Worm (Caenorhabditis elegans) whole organism, L2 larva: ENCODE measurements around the gene fkb-1.
"Not testable (repeated sequence)": the region's sequence is repeated elsewhere in the genome, so short reads cannot be mapped to it uniquely, and the experiment has no call there.

Experiments used
- C34F6.9 ChIP-seq: fragments of 150-350 bp; optimal IDR thresholded peaks from 2 replicates; lab custom pipeline; 2014; ENCODE audit warnings: missing biosample characterization, missing genetic modification characterization
- F13H6.1 ChIP-seq: sonication (generic microtip); optimal IDR thresholded peaks from 2 replicates; lab custom pipeline; 2016; ENCODE audit warnings: missing genetic modification characterization, missing compliant biosample characterization
- ZK546.5 ChIP-seq: sonication (generic microtip); optimal IDR thresholded peaks from 2 replicates; lab custom pipeline; 2017; ENCODE audit warnings: missing biosample characterization, missing genetic modification characterization
- alr-1 ChIP-seq: fragments of 150-350 bp; optimal IDR thresholded peaks from 2 replicates; lab custom pipeline; 2014; ENCODE audit warnings: missing biosample characterization, missing genetic modification characterization
- aly-2 ChIP-seq: fragments of 150-350 bp; optimal IDR thresholded peaks from 2 replicates; lab custom pipeline; 2014; ENCODE audit warnings: missing biosample characterization, missing genetic modification characterization
- ama-1 ChIP-seq: fragments of 150-350 bp; optimal IDR thresholded peaks from 2 replicates; lab custom pipeline; 2018; ENCODE audit warnings: inconsistent platforms
- ceh-16 ChIP-seq: fragments of 150-350 bp; optimal IDR thresholded peaks from 2 replicates; lab custom pipeline; 2014; ENCODE audit warnings: missing biosample characterization, missing genetic modification characterization
- ceh-82 ChIP-seq: fragments of 150-350 bp; optimal IDR thresholded peaks from 2 replicates; lab custom pipeline; 2014; ENCODE audit warnings: missing biosample characterization, missing genetic modification characterization
- crh-2 ChIP-seq: sonication (generic microtip); optimal IDR thresholded peaks from 2 replicates; lab custom pipeline; 2017; ENCODE audit warnings: missing biosample characterization, missing genetic modification characterization
- dmd-4 ChIP-seq: sonication (generic microtip); optimal IDR thresholded peaks from 2 replicates; lab custom pipeline; 2017; ENCODE audit warnings: missing biosample characterization, missing genetic modification characterization
- egl-27 ChIP-seq: sonication (generic microtip); optimal IDR thresholded peaks from 3 replicates; lab custom pipeline; 2017; ENCODE audit warnings: missing biosample characterization, missing genetic modification reagents, missing genetic modification characterization
- elt-1 ChIP-seq: fragments of 150-350 bp; optimal IDR thresholded peaks from 2 replicates; lab custom pipeline; 2014; ENCODE audit warnings: missing biosample characterization, missing genetic modification characterization
- elt-3 ChIP-seq: sonication (generic microtip); optimal IDR thresholded peaks from 2 replicates; lab custom pipeline; 2017; ENCODE audit warnings: missing biosample characterization, missing genetic modification characterization
- fos-1 ChIP-seq: fragments of 150-350 bp; optimal IDR thresholded peaks from 2 replicates; lab custom pipeline; 2014; ENCODE audit warnings: missing biosample characterization, missing genetic modification characterization
- gmeb-1 ChIP-seq: fragments of 150-350 bp; optimal IDR thresholded peaks from 2 replicates; lab custom pipeline; 2014; ENCODE audit warnings: missing biosample characterization, missing genetic modification characterization
- lin-11 ChIP-seq: fragments of 150-350 bp; sonication (generic microtip); optimal IDR thresholded peaks from 2 replicates; lab custom pipeline; 2014; ENCODE audit warnings: missing biosample characterization, missing genetic modification characterization, inconsistent platforms, mixed read lengths
- lsy-2 ChIP-seq, 2 experiments: fragments of 150-350 bp in 1 of 2; sonication (generic microtip) in 1 of 2; optimal IDR thresholded peaks; 2 replicates each; lab custom pipeline; 2014 to 2017; ENCODE audit warnings: missing biosample characterization in 2 of 2, missing genetic modification characterization in 2 of 2
- mab-5 ChIP-seq: fragments of 150-350 bp; optimal IDR thresholded peaks from 2 replicates; lab custom pipeline; 2014; ENCODE audit warnings: missing biosample characterization, missing genetic modification characterization
- mbf-1 ChIP-seq: sonication (generic microtip); optimal IDR thresholded peaks from 2 replicates; lab custom pipeline; 2017; ENCODE audit warnings: missing biosample characterization, missing genetic modification characterization
- mdl-1 ChIP-seq, 2 experiments: fragments of 150-350 bp in 1 of 2; sonication (generic microtip) in 1 of 2; optimal IDR thresholded peaks; 2 replicates each; lab custom pipeline; 2017; ENCODE audit warnings: missing biosample characterization in 2 of 2, missing genetic modification characterization in 2 of 2
- nhr-11 ChIP-seq: fragments of 150-350 bp; optimal IDR thresholded peaks from 2 replicates; lab custom pipeline; 2014; ENCODE audit warnings: missing biosample characterization, missing genetic modification characterization
- nhr-129 ChIP-seq: fragments of 150-350 bp; optimal IDR thresholded peaks from 2 replicates; lab custom pipeline; 2014; ENCODE audit warnings: missing biosample characterization, missing genetic modification characterization
- nhr-21 ChIP-seq: fragments of 150-350 bp; optimal IDR thresholded peaks from 2 replicates; lab custom pipeline; 2014; ENCODE audit warnings: missing biosample characterization, missing genetic modification characterization
- nhr-23 ChIP-seq: fragments of 150-350 bp; optimal IDR thresholded peaks from 2 replicates; lab custom pipeline; 2014; ENCODE audit warnings: missing biosample characterization, missing genetic modification reagents, missing genetic modification characterization
- nhr-237 ChIP-seq: fragments of 150-350 bp; optimal IDR thresholded peaks from 2 replicates; lab custom pipeline; 2014; ENCODE audit warnings: missing biosample characterization, missing genetic modification characterization
- nhr-25 ChIP-seq: fragments of 150-350 bp; sonication (generic microtip); optimal IDR thresholded peaks from 3 replicates; lab custom pipeline; 2014; ENCODE audit warnings: missing biosample characterization, missing genetic modification characterization
- nhr-6 ChIP-seq: fragments of 150-350 bp; optimal IDR thresholded peaks from 2 replicates; lab custom pipeline; 2014; ENCODE audit warnings: missing biosample characterization, missing genetic modification characterization
- skn-1 ChIP-seq: sonication (generic microtip); optimal IDR thresholded peaks from 2 replicates; lab custom pipeline; 2017; ENCODE audit warnings: missing biosample characterization, missing genetic modification characterization
- sma-3 ChIP-seq: sonication (generic microtip); optimal IDR thresholded peaks from 2 replicates; lab custom pipeline; 2016; ENCODE audit warnings: missing genetic modification reagents, missing genetic modification characterization, missing compliant biosample characterization
- sma-9 ChIP-seq, 2 experiments: fragments of 150-350 bp in 1 of 2; sonication (generic microtip) in 1 of 2; optimal IDR thresholded peaks; 2 replicates each; lab custom pipeline; 2014 to 2016; ENCODE audit warnings: missing genetic modification characterization in 2 of 2, mild to moderate bottlenecking in 1 of 2, missing biosample characterization in 1 of 2, missing compliant biosample characterization in 1 of 2, missing genetic modification reagents in 1 of 2, moderate library complexity in 1 of 2
- snpc-4 ChIP-seq: fragments of 150-350 bp; optimal IDR thresholded peaks from 2 replicates; lab custom pipeline; 2014; ENCODE audit warnings: missing biosample characterization, missing genetic modification characterization
- unc-62 ChIP-seq: fragments of 150-350 bp; optimal IDR thresholded peaks from 2 replicates; lab custom pipeline; 2014; ENCODE audit warnings: missing biosample characterization, missing genetic modification reagents, missing genetic modification characterization
- zag-1 ChIP-seq: fragments of 150-350 bp; optimal IDR thresholded peaks from 2 replicates; lab custom pipeline; 2014; ENCODE audit warnings: missing biosample characterization, missing genetic modification characterization
- ztf-1 ChIP-seq: fragments of 200-800 bp; sonication (Bioruptor generic); conservative IDR thresholded peaks from 2 replicates; pipeline ENCODE4 v1.3.6; 2022; ENCODE audit warnings: missing genetic modification characterization, missing compliant biosample characterization
- ztf-11 ChIP-seq: sonication (generic microtip); optimal IDR thresholded peaks from 2 replicates; lab custom pipeline; 2017; ENCODE audit warnings: missing biosample characterization, missing genetic modification characterization
- ztf-4 ChIP-seq: fragments of 150-350 bp; optimal IDR thresholded peaks from 2 replicates; lab custom pipeline; 2014; ENCODE audit warnings: missing biosample characterization, missing genetic modification characterization

Gene fkb-1

ce11 chrIV:11067003-11067402, 30.6 kb downstream of the fkb-1 start, which contains the start of gene ttr-17:
TSS of gene ttr-17 (minus strand) at chrIV:11067026.
- no peak for TF ChIP-seq zag-1 (tag; lab: Kevin White, UChicago)
- TF ChIP-seq lsy-2 (tag; optimal IDR thresholded peaks at IDR 0.05; lab: Kevin White, UChicago): peak in 1 of 2 experiments; percentile 43
- no peak for TF ChIP-seq aly-2 (tag; lab: Kevin White, UChicago)
- TF ChIP-seq ama-1: peak; percentile 54
- no peak for TF ChIP-seq nhr-25 (tag; lab: Kevin White, UChicago)
- no peak for TF ChIP-seq sma-3 (GFP tag; lab: Kevin White, UChicago)
- TF ChIP-seq crh-2 (tag; lab: Kevin White, UChicago): no peak
- no peak for TF ChIP-seq egl-27
- peak; percentile 7 for TF ChIP-seq C34F6.9 (tag; lab: Kevin White, UChicago)
- TF ChIP-seq fos-1: no peak
- no peak for TF ChIP-seq ZK546.5 (tag; lab: Kevin White, UChicago)
- peak; percentile 50 for TF ChIP-seq sma-9 (GFP tag; optimal IDR thresholded peaks at IDR 0.05; lab: Kevin White, UChicago)
- no peak for TF ChIP-seq sma-9 (tag; optimal IDR thresholded peaks at IDR 0.05; lab: Kevin White, UChicago)
- no peak for TF ChIP-seq nhr-23
- no peak for TF ChIP-seq mdl-1 (tag; optimal IDR thresholded peaks at IDR 0.05; lab: Kevin White, UChicago)
- TF ChIP-seq F13H6.1 (tag; lab: Kevin White, UChicago): peak; percentile 54
- no peak for TF ChIP-seq nhr-237 (tag; lab: Kevin White, UChicago)

ce11 chrIV:11068314-11068713, 31.9 kb downstream of the fkb-1 start:
- TF ChIP-seq alr-1 (tag; lab: Kevin White, UChicago) (no peak), ztf-11 (tag; lab: Kevin White, UChicago) (no peak), dmd-4 (no peak), nhr-129 (peak; percentile 87), elt-3 (tag; lab: Kevin White, UChicago) (no peak), lsy-2 (tag; optimal IDR thresholded peaks at IDR 0.05; lab: Kevin White, UChicago) (peak in 1 of 2 experiments; percentile 77), nhr-6 (tag; lab: Kevin White, UChicago) (peak; percentile 67), gmeb-1 (tag; lab: Kevin White, UChicago) (no peak), ztf-1 (no peak), sma-9 (GFP tag; optimal IDR thresholded peaks at IDR 0.05; lab: Kevin White, UChicago) (peak; percentile 72), sma-9 (tag; optimal IDR thresholded peaks at IDR 0.05; lab: Kevin White, UChicago) (no peak), lin-11 (tag; lab: Kevin White, UChicago) (no peak), mab-5 (tag; lab: Kevin White, UChicago) (peak; percentile 58), skn-1 (tag; lab: Kevin White, UChicago) (no peak), unc-62 (GFP tag; lab: Kevin White, UChicago) (peak; percentile 79), ztf-4 (tag; lab: Kevin White, UChicago) (peak; percentile 62), C34F6.9 (tag; lab: Kevin White, UChicago) (peak; percentile 59), F13H6.1 (tag; lab: Kevin White, UChicago) (peak; percentile 84), ceh-16 (tag; lab: Kevin White, UChicago) (no peak), ZK546.5 (tag; lab: Kevin White, UChicago) (no peak), ama-1 (no peak), nhr-21 (no peak), ceh-82 (tag; lab: Kevin White, UChicago) (no peak)

ce11 chrIV:11070895-11071294, 34.5 kb downstream of the fkb-1 start:
- TF ChIP-seq nhr-237 (tag; lab: Kevin White, UChicago) (peak; percentile 76), sma-9 (tag; optimal IDR thresholded peaks at IDR 0.05; lab: Kevin White, UChicago) (peak; percentile 59)
- TF ChIP-seq sma-9 (GFP tag; optimal IDR thresholded peaks at IDR 0.05; lab: Kevin White, UChicago): not testable (repeated sequence)

- TF ChIP-seq nhr-129: no peak
- TF ChIP-seq lin-11 (tag; lab: Kevin White, UChicago): no peak
- TF ChIP-seq nhr-11 (tag; lab: Kevin White, UChicago): no peak
- no peak for TF ChIP-seq snpc-4 (tag; lab: Kevin White, UChicago)
- TF ChIP-seq alr-1 (tag; lab: Kevin White, UChicago): no peak
- TF ChIP-seq elt-1 (tag; lab: Kevin White, UChicago): no peak
- TF ChIP-seq mbf-1 (tag; lab: Kevin White, UChicago): no peak
- TF ChIP-seq egl-27: no peak
- TF ChIP-seq zag-1 (tag; lab: Kevin White, UChicago): no peak
- TF ChIP-seq mdl-1 (tag; optimal IDR thresholded peaks at IDR 0.05; lab: Kevin White, UChicago): no peak
- TF ChIP-seq lsy-2 (tag; optimal IDR thresholded peaks at IDR 0.05; lab: Kevin White, UChicago): no peak
These were observed 42.1 kb downstream of the fkb-1 start, which contains the start of gene Y5F2A.4 for ce11 chrIV:11078482-11078881. TSS of gene Y5F2A.4 (minus strand) at chrIV:11078582.
